Worm (Caenorhabditis elegans): ENCODE measurements around the gene wsp-1.

DNA sequence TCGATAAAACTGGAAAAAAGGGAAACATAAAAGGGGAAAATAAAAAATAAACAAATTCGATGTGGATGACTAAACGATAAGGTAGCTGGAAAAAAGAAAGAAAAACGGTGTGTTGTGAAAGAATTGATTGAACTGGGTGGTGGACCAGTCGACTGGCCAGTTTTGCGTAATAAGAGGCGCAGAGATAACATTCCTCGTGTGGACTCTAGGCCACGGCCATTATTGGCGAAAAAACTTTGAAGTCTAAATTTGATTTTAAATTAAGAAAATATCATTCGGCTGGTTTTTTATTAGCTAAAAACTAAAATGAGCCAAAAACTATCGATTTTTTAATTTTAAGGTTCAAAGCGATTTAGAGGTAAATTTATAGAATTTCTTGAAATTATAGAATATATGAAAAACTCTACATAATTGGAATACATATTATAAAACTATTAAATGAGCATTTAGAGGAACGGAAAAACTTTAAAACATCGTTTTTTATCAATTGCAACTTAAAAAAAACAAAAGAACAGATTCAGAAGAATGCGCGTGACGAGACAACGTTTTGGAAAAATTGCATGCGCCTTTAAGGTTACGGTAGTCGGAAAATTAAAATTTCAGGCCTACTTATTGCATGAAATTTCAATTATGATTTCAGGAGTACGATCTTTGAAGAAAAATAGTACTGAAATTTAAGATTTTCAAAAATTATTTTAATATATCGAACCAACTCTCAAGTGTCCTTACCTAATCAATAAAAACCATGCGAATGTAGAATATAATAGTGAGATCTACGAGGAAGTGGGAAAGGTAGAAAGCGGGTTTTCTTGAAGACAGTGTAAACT, 6.7 kb upstream of the wsp-1 start, which contains the start of gene hgrs-1:
- TF ChIP-seq F49E8.2 (tag; optimal IDR thresholded peaks at IDR 0.05; ENCODE audit: insufficient read depth) = no peak
- TF ChIP-seq somi-1 (GFP tag; optimal IDR thresholded peaks at IDR 0.05) = no peak
- no peak for TF ChIP-seq D2030.7 (GFP tag; IDR thresholded peaks at IDR 0.05)
- TF ChIP-seq hlh-12 (tag; optimal IDR thresholded peaks at IDR 0.05) = no peak
